Fruit fly (Drosophila melanogaster) whole organism, pupa: ENCODE results near the gene fig.
A peak's percentile ranks its signal among the peaks of the same experiment; 100 is the strongest.

ENCODE experiments used
- CG14655 ChIP-seq: fragments of 200-800 bp; sonication (Bioruptor generic); optimal IDR thresholded peaks from 3 replicates; lab custom pipeline; 2017; ENCODE audit warnings: mild to moderate bottlenecking, missing biosample characterization, missing genetic modification reagents, missing genetic modification characterization
- CG15710 ChIP-seq: fragments of 200-800 bp; sonication (Bioruptor generic); optimal IDR thresholded peaks from 2 replicates; lab custom pipeline; 2018; ENCODE audit warnings: missing biosample characterization, mild to moderate bottlenecking, missing genetic modification characterization, moderate library complexity
- CG32121 ChIP-seq: fragments of 200-800 bp; sonication (Bioruptor generic); IDR thresholded peaks from 2 replicates; pipeline ENCODE4 v1.3.6; 2022; ENCODE audit warnings: missing biosample characterization, missing genetic modification characterization
- CG34367 ChIP-seq: fragments of 200-800 bp; sonication (Bioruptor generic); optimal IDR thresholded peaks from 2 replicates; lab custom pipeline; 2018; ENCODE audit warnings: missing biosample characterization, mild to moderate bottlenecking, missing genetic modification characterization
- Pif1B ChIP-seq: fragments of 200-800 bp; sonication (Bioruptor generic); optimal IDR thresholded peaks from 3 replicates; lab custom pipeline; 2016; ENCODE audit warnings: missing biosample characterization, missing genetic modification characterization
- fd96Ca ChIP-seq: fragments of 200-800 bp; sonication (Bioruptor generic); IDR thresholded peaks from 3 replicates; pipeline ENCODE4 v1.3.6; 2022; ENCODE audit warnings: missing biosample characterization, missing genetic modification characterization

dm6 chr3R:29763804-29764203 is 16.4 kb downstream of the fig start:
- TF ChIP-seq CG14655 (GFP tag; lab: Kevin White, UChicago): peak; percentile 29
- no peak for TF ChIP-seq fd96Ca
- TF ChIP-seq CG15710 (tag; lab: Kevin White, UChicago): no peak
- TF ChIP-seq CG32121: no peak
- no peak for TF ChIP-seq CG34367 (tag; lab: Kevin White, UChicago)
- TF ChIP-seq Pif1B (GFP tag; lab: Kevin White, UChicago): no peak
